Fruit fly (Drosophila melanogaster) Kc167 (cell line): ENCODE results near the gene CG33303.

Experiments
- Myc ChIP-seq: fragments of >200 bp; optimal IDR thresholded peaks from 2 replicates; lab custom pipeline; 2017; ENCODE audit warnings: missing external identifiers
- Sin3A ChIP-seq: fragments of >200 bp; optimal IDR thresholded peaks from 2 replicates; lab custom pipeline; 2018; ENCODE audit warnings: missing external identifiers
- h ChIP-seq: fragments of >200 bp; optimal IDR thresholded peaks from 3 replicates; lab custom pipeline; 2018; ENCODE audit warnings: missing external identifiers
- psq ChIP-seq: fragments of >200 bp; optimal IDR thresholded peaks from 2 replicates; lab custom pipeline; 2017; ENCODE audit warnings: missing external identifiers
- ttk ChIP-seq: sonication (Bioruptor generic); optimal IDR thresholded peaks from 2 replicates; lab custom pipeline; 2017; ENCODE audit warnings: missing external identifiers

DNA sequence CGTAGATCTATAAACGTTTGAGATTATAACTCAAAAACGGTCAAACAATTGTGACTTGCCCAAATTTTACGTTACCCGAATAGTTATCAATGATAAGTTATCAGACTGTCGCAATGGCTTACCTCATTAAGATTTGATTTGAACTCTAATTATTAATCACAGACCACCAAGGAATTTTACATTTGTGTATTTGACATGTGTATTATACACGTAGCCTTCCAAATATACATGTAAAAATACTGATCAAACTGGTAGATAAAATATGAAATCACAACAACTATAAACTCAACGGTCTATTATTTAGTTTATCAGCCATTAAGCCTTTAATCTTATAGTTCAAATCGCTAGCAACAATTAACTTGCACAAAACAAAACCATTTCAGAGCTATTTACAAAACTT is 17.9 kb upstream of the CG33303 start:
- TF ChIP-seq psq (lab: Kevin White, UChicago) = no peak
- TF ChIP-seq Myc (lab: Kevin White, UChicago) = no peak
- no peak for TF ChIP-seq Sin3A (lab: Kevin White, UChicago)
- TF ChIP-seq h (lab: Kevin White, UChicago) = no peak
- no peak for TF ChIP-seq ttk (lab: Kevin White, UChicago)
